Fruit fly (Drosophila melanogaster): Measurements from ENCODE around the gene CG5961.

CG5961 gene

DNA sequence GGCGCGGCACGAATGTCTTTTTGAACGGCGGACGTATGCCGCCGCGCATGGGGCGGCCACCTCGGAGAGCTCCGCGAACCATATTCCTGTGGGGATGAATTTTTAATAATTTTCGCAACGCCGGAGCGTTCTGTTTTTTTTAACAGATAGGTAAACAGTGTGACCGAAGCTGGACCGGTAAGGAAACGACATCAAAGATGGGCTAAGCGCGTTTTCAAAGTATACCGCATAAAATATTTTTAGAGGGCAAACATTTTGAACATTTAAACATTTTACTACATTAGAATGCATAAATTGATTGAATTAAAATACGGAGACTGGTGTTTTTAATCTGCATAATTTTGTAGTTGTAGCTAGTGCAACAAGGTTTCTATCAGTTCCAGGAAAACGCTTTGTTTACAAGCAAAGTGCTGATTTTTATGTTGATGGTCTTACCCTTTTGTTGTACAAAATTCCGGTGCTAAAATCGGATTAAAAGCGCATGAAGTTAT is 30.9 kb downstream of the CG5961 start, which contains the start of the genes CG5641 and CG5245:
Gene CG5641 (minus strand): TSS at position 163 of the 491 bp plus-strand sequence.
Gene CG5245 (plus strand): TSS at position 441 of the 491 bp plus-strand sequence.
- TF ChIP-seq bab1 (GFP tag; optimal IDR thresholded peaks at IDR 0.05) (peak; percentile 31), CG14711 (tag; optimal IDR thresholded peaks at IDR 0.05) (no peak), CG33017 (tag; optimal IDR thresholded peaks at IDR 0.05) (no peak), CG11617 (GFP tag; optimal IDR thresholded peaks at IDR 0.05) (no peak), CG7045 (GFP tag; optimal IDR thresholded peaks at IDR 0.05) (no peak), cnc (optimal IDR thresholded peaks at IDR 0.05) (peak in 1 of 2 experiments; percentile 58), Crg-1 (GFP tag; optimal IDR thresholded peaks at IDR 0.05) (no peak), ovo (GFP tag; optimal IDR thresholded peaks at IDR 0.05) (no peak), tj (GFP tag; optimal IDR thresholded peaks at IDR 0.05) (no peak), CG12768 (GFP tag; optimal IDR thresholded peaks at IDR 0.05) (no peak), Hr96 (GFP tag; optimal IDR thresholded peaks at IDR 0.05) (no peak), Clk (GFP tag; optimal IDR thresholded peaks at IDR 0.05) (no peak), Mnt (GFP tag; optimal IDR thresholded peaks at IDR 0.05) (no peak), CG7101 (tag; optimal IDR thresholded peaks at IDR 0.05) (no peak), kay (GFP tag; ENCODE audit: borderline replicate concordance) (no peak), CG1620 (GFP tag; optimal IDR thresholded peaks at IDR 0.05) (no peak), pad (GFP tag; optimal IDR thresholded peaks at IDR 0.05) (no peak)

DNA sequence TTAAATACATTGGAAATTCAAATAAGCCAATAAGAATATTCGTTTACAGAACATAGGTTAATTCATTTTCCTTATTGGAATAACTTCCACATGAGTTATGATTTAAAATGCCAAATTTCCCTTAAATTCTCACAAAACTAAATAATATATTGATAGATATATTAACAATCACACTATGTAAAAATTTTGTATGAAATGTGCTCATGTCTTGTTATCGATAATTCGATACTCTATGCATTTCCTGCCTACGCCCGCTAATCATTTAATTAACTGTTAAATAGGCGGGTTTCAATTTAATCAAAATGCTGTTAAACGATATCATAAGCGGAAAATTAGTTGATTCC is 33.8 kb downstream of the CG5961 start, which contains the start of gene NANS:
Gene NANS (plus strand): TSS at position 269 of the 344 bp plus-strand sequence.
- TF ChIP-seq CG12768 (GFP tag; optimal IDR thresholded peaks at IDR 0.05): no peak
- no peak for TF ChIP-seq kay (GFP tag; ENCODE audit: borderline replicate concordance)
- no peak for TF ChIP-seq Hr96 (GFP tag; optimal IDR thresholded peaks at IDR 0.05)
- no peak for TF ChIP-seq CG7045 (GFP tag; optimal IDR thresholded peaks at IDR 0.05)
- TF ChIP-seq Crg-1 (GFP tag; optimal IDR thresholded peaks at IDR 0.05): no peak
- TF ChIP-seq Clk (GFP tag; optimal IDR thresholded peaks at IDR 0.05): no peak
- no peak for TF ChIP-seq CG1620 (GFP tag; optimal IDR thresholded peaks at IDR 0.05)
- no peak for TF ChIP-seq CG7101 (tag; optimal IDR thresholded peaks at IDR 0.05)
- TF ChIP-seq CG14711 (tag; optimal IDR thresholded peaks at IDR 0.05): no peak
- TF ChIP-seq cic (GFP tag; optimal IDR thresholded peaks at IDR 0.05): no peak
- no peak for TF ChIP-seq Mnt (GFP tag; optimal IDR thresholded peaks at IDR 0.05)
- TF ChIP-seq CG5204 (GFP tag; optimal IDR thresholded peaks at IDR 0.05): no peak

DNA sequence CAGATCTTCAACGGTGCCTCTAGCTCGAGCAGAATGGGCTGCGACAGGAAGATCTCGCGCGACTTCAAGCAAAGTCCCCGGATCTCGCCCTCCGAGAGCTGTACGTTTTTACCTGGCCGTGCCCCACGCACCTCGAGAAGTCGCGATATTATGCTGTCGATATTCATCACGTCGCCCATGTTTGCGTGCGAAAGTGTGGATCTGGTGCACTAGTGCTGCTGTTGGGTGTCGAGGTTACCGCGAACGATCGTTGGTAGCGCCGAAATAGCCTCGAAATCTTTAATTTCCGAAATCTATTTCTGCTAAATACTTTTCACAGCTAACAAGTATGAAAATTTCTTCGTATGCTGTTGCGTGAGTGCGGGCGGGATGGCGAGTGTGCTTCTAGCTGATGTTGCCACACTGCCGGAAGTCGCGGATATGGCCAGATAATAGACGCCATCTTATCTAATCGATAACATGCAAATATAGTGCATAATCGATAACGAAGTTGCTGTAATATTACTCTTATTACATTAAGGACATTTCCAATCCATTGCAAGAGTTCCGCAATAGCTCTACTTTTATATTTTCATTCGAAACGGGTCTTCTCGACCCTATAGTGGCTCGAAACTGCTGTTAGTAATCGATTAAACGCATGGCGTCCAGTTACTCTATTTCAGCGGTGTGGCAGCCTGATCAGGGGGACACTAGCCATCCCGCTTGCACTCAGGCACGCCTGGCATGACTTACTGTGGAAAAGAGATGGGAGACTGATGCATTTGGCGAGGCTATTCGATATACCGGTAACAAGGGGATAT is 34.4 kb downstream of the CG5961 start, which contains the start of gene Pp1-87B:
Gene Pp1-87B (minus strand): TSS at position 408 of the 800 bp plus-strand sequence.
- peak; percentile 33 for TF ChIP-seq CG11617 (GFP tag; optimal IDR thresholded peaks at IDR 0.05)
- no peak for TF ChIP-seq cnc (optimal IDR thresholded peaks at IDR 0.05)
- peak; percentile 40 for TF ChIP-seq CG1620 (GFP tag; optimal IDR thresholded peaks at IDR 0.05)
- TF ChIP-seq Clk (GFP tag; optimal IDR thresholded peaks at IDR 0.05): peak; percentile 22
- TF ChIP-seq CG7101 (tag; optimal IDR thresholded peaks at IDR 0.05): peak; percentile 24
- TF ChIP-seq CG7045 (GFP tag; optimal IDR thresholded peaks at IDR 0.05): peak; percentile 51
- TF ChIP-seq bab1 (GFP tag; optimal IDR thresholded peaks at IDR 0.05): peak; percentile 4
- TF ChIP-seq cic (GFP tag; optimal IDR thresholded peaks at IDR 0.05): no peak
- TF ChIP-seq Hr96 (GFP tag; optimal IDR thresholded peaks at IDR 0.05): no peak
- peak; percentile 4 for TF ChIP-seq Crg-1 (GFP tag; optimal IDR thresholded peaks at IDR 0.05)
- TF ChIP-seq pad (GFP tag; optimal IDR thresholded peaks at IDR 0.05): peak; percentile 58
- TF ChIP-seq Mnt (GFP tag; optimal IDR thresholded peaks at IDR 0.05): peak; percentile 25
- peak; percentile 27 for TF ChIP-seq tj (GFP tag; optimal IDR thresholded peaks at IDR 0.05)

DNA sequence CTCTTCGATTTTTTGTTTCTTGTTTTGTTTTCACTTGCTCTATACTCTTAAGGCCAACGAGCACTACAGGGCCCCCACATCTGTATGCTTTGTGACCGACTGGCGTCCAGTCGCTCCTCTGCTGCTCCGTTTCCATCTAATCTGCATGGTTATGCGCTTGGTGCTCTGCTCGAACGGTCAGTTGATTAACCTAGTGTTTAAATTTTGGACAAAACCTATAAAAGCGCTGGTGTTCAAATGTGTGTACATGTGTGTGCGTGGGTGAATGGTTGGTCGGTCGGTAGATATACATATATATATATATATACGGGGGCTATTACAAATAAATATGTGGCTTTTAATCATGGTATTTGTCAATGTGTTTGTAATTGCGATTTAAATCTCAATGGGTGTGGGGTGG is 36.1 kb downstream of the CG5961 start:
- TF ChIP-seq kay (GFP tag; ENCODE audit: borderline replicate concordance): no peak

DNA sequence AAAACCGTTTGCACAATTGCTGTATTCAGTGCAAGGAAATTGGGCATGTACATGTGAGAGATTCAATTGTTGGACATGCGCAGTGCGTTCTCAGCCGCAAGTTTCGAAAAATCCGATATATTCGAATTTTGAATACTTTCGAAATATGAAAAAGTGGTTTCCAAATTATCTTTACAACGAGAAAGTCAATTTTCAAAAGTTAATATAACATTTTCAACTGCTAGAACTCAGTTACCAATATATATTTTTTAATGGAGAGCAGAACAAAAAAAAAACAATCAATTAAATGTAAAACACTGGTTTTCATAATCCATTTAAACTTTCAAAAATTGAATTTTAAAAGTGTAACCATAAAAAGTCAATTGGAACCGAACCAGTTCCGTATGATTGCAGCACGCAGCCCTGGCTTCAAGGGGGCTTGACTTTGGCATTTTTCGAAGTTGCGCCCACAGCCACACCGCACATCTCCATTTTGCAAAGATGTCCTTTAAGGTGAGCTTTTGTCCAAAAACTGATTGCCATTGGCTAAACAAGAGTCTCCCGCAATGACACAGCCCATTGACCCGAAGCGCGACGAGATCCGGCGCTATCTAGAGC is 37.6 kb downstream of the CG5961 start, which contains the start of the genes Scgbeta and CG17202:
Gene Scgbeta (minus strand): TSS at position 51 of the 597 bp plus-strand sequence.
Gene CG17202 (plus strand): TSS at position 390 of the 597 bp plus-strand sequence.
- TF ChIP-seq cic (GFP tag; optimal IDR thresholded peaks at IDR 0.05): peak; percentile 22
- TF ChIP-seq CG11617 (GFP tag; optimal IDR thresholded peaks at IDR 0.05): peak; percentile 13
- TF ChIP-seq CG5204 (GFP tag; optimal IDR thresholded peaks at IDR 0.05): no peak
- no peak for TF ChIP-seq Hr96 (GFP tag; optimal IDR thresholded peaks at IDR 0.05)
- peak; percentile 10 for TF ChIP-seq bab1 (GFP tag; optimal IDR thresholded peaks at IDR 0.05)
- no peak for TF ChIP-seq tj (GFP tag; optimal IDR thresholded peaks at IDR 0.05)
- no peak for TF ChIP-seq CG33017 (tag; optimal IDR thresholded peaks at IDR 0.05)
- TF ChIP-seq CG1620 (GFP tag; optimal IDR thresholded peaks at IDR 0.05): no peak
- TF ChIP-seq cnc (optimal IDR thresholded peaks at IDR 0.05): no peak
- no peak for TF ChIP-seq Crg-1 (GFP tag; optimal IDR thresholded peaks at IDR 0.05)
- no peak for TF ChIP-seq kay (GFP tag; ENCODE audit: borderline replicate concordance)
- TF ChIP-seq CG14711 (tag; optimal IDR thresholded peaks at IDR 0.05): no peak
- TF ChIP-seq toe (GFP tag; optimal IDR thresholded peaks at IDR 0.05): no peak
- TF ChIP-seq ovo (GFP tag; optimal IDR thresholded peaks at IDR 0.05): no peak
- peak; percentile 18 for TF ChIP-seq CG7101 (tag; optimal IDR thresholded peaks at IDR 0.05)
- TF ChIP-seq Mnt (GFP tag; optimal IDR thresholded peaks at IDR 0.05): no peak
- peak; percentile 35 for TF ChIP-seq CG12768 (GFP tag; optimal IDR thresholded peaks at IDR 0.05)
- TF ChIP-seq CG7045 (GFP tag; optimal IDR thresholded peaks at IDR 0.05): no peak
- no peak for TF ChIP-seq pad (GFP tag; optimal IDR thresholded peaks at IDR 0.05)
- TF ChIP-seq Clk (GFP tag; optimal IDR thresholded peaks at IDR 0.05): no peak

All from whole organism, adult.